Fruit fly (Drosophila melanogaster): ENCODE results near the gene Remo.

Gene Remo

dm6 chrX:13276713-13277112 lies 11.1 kb upstream of the Remo start (continued):
- TF ChIP-seq Nf-YB (GFP tag; optimal IDR thresholded peaks at IDR 0.05) (peak; percentile 57), sqz (GFP tag; optimal IDR thresholded peaks at IDR 0.05) (peak; percentile 19), CG11398 (GFP tag; optimal IDR thresholded peaks at IDR 0.05) (no peak), CG4617 (GFP tag; optimal IDR thresholded peaks at IDR 0.05; ENCODE audit: borderline replicate concordance) (no peak), z (GFP tag; IDR thresholded peaks at IDR 0.05) (no peak), twi (tag; optimal IDR thresholded peaks at IDR 0.05) (peak; percentile 13), da (GFP tag; optimal IDR thresholded peaks at IDR 0.05) (no peak), Deaf1 (tag; optimal IDR thresholded peaks at IDR 0.05) (peak; percentile 61), CG33213 (GFP tag; optimal IDR thresholded peaks at IDR 0.05) (no peak), h (optimal IDR thresholded peaks at IDR 0.05) (no peak), Camta (GFP tag; optimal IDR thresholded peaks at IDR 0.05) (no peak), CG6765 (GFP tag; optimal IDR thresholded peaks at IDR 0.05) (peak; percentile 76), unc-4 (GFP tag; IDR thresholded peaks at IDR 0.05; ENCODE audit: partially characterized antibody) (no peak), CG10366 (GFP tag; IDR thresholded peaks at IDR 0.05) (peak; percentile 66), kni (GFP tag; optimal IDR thresholded peaks at IDR 0.05) (no peak), Rx (GFP tag; IDR thresholded peaks at IDR 0.05) (0 out of 2 replicates have a peak, but pooled peaks have one; percentile 19), CG18599 (GFP tag; optimal IDR thresholded peaks at IDR 0.05) (peak; percentile 90), CG7963 (GFP tag; IDR thresholded peaks at IDR 0.05; ENCODE audit: partially characterized antibody) (no peak), seq (GFP tag; IDR thresholded peaks at IDR 0.05) (peak; percentile 58; the same call in 1 of the 2 replicates), sna (GFP tag; IDR thresholded peaks at IDR 0.05; ENCODE audit: partially characterized antibody) (no peak), ato (GFP tag; IDR thresholded peaks at IDR 0.05; ENCODE audit: partially characterized antibody) (no peak), Ravus (GFP tag; IDR thresholded peaks at IDR 0.05) (peak; percentile 52; the same call in 1 of the 2 replicates), Dek (tag; optimal IDR thresholded peaks at IDR 0.05) (peak; percentile 80), CTCF (GFP tag; optimal IDR thresholded peaks at IDR 0.05) (no peak), Xrp1 (GFP tag; IDR thresholded peaks at IDR 0.05) (peak; percentile 73; the same call in 1 of the 2 replicates), Dbx (GFP tag; IDR thresholded peaks at IDR 0.05) (peak; percentile 78), CG9797 (GFP tag; optimal IDR thresholded peaks at IDR 0.05) (no peak), cato (GFP tag; optimal IDR thresholded peaks at IDR 0.05; ENCODE audit: borderline replicate concordance) (peak; percentile 3), CG2199 (GFP tag; IDR thresholded peaks at IDR 0.05) (no peak), knrl (GFP tag; IDR thresholded peaks at IDR 0.05; ENCODE audit: partially characterized antibody) (no peak), CG6683 (GFP tag; optimal IDR thresholded peaks at IDR 0.05) (peak; percentile 74), CG6854 (GFP tag; optimal IDR thresholded peaks at IDR 0.05) (peak; percentile 68), CG11696 (GFP tag; IDR thresholded peaks at IDR 0.05) (peak; percentile 67; the same call in 1 of the 2 replicates), prd (optimal IDR thresholded peaks at IDR 0.05) (no peak), prd (GFP tag; IDR thresholded peaks at IDR 0.05) (peak; percentile 79), CG31224 (GFP tag; IDR thresholded peaks at IDR 0.05) (peak; percentile 59), vvl (GFP tag; IDR thresholded peaks at IDR 0.05) (peak; percentile 81), CG32532 (GFP tag; IDR thresholded peaks at IDR 0.05) (peak; percentile 86), CG8478 (optimal IDR thresholded peaks at IDR 0.05) (no peak), Ets65A (GFP tag) (peak; percentile 26), CG5953 (GFP tag; IDR thresholded peaks at IDR 0.05) (no peak), CG11085 (GFP tag; IDR thresholded peaks at IDR 0.05) (peak; percentile 50), mld (GFP tag; IDR thresholded peaks at IDR 0.05; ENCODE audit: partially characterized antibody) (no peak), CG3163 (GFP tag; optimal IDR thresholded peaks at IDR 0.05) (no peak), CG16863 (GFP tag; optimal IDR thresholded peaks at IDR 0.05) (no peak), CG4360 (GFP tag; IDR thresholded peaks at IDR 0.05) (0 out of 2 replicates have a peak, but pooled peaks have one; percentile 25), CG2116 (GFP tag; optimal IDR thresholded peaks at IDR 0.05) (peak; percentile 14), CG15601 (tag; optimal IDR thresholded peaks at IDR 0.05) (peak; percentile 41), nerfin-2 (GFP tag; IDR thresholded peaks at IDR 0.05; ENCODE audit: partially characterized antibody) (no peak), Jarid2 (GFP tag; optimal IDR thresholded peaks at IDR 0.05) (peak; percentile 20), Hey (tag; optimal IDR thresholded peaks at IDR 0.05) (no peak), CG15514 (GFP tag; optimal IDR thresholded peaks at IDR 0.05) (peak; percentile 79)
